Worm (Caenorhabditis elegans) whole organism, L4/young adult: ENCODE results near the gene F46F2.3.

Source experiments
- W03F9.2 ChIP-seq: fragments of 150-350 bp; optimal IDR thresholded peaks from 2 replicates; lab custom pipeline; 2014; ENCODE audit warnings: missing biosample characterization, missing genetic modification characterization
- dao-5 ChIP-seq: sonication (generic microtip); optimal IDR thresholded peaks from 2 replicates; lab custom pipeline; 2016; ENCODE audit warnings: missing genotype, missing genetic modification characterization, moderate library complexity, missing compliant biosample characterization

DNA sequence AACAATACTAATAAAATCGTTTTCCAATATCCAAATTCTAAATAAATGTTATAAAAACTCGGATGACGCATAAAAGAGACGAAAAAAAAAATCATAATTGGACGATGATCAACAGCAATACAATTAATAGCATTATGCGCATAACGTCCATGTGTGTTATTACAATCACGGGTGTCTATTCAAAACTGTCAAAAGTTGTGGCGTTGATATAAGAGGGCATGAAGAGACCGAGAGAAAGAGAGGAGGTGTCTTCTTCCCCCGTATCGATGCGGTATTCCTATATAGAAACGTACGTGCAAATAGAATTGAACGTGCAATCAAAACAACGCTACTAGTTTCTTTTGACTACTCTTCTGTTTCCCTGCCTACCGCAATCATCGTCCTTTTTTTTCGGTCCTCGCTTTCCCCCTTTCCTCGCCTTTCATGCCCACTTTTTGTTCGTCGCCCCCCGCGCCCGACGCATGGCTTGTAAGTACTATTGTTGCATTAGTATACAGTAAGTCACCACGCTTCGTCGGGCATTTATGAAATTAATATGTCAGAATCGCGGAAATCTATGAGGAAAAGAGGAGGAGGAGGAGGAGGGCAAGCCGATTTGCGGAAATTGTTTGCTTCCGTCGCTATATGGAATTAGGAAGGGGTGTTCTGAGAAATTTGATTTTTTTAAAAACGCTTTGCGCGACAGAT, 38.1 kb downstream of the F46F2.3 start:
- TF ChIP-seq dao-5 (tag; lab: Kevin White, UChicago) (no peak), W03F9.2 (tag; lab: Kevin White, UChicago) (no peak)
